Worm (Caenorhabditis elegans): ENCODE measurements around the gene clc-21.
"Not testable (repeated sequence)": the region's sequence is repeated elsewhere in the genome, so short reads cannot be mapped to it uniquely, and the experiment has no call there.

Gene clc-21

DNA sequence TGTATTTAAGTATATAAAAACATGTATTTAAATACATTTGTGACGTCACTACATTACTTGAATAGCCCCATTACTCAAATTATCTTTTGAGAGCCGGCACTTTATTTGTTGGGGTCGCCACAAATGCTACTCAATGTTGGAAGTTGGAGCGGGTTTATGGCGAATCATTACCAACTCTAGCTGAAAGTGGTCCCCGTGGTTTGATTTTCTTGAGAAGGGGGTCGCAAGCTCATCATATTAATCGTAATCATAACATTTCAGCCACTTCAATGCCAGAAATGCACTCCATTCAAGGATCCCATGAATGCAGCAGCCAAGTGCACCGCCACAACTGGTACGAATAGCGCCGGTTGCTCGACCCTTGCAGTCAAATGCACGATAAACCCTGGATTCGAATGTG lies 47.3 kb downstream of the clc-21 start, which contains the start of gene F20E11.7:
Gene F20E11.7, plus strand, starts transcription at position 301 of the 400 bp plus-strand sequence.
- not testable (repeated sequence) for TF ChIP-seq ham-2 (GFP tag; optimal IDR thresholded peaks at IDR 0.05); ceh-83 (GFP tag; optimal IDR thresholded peaks at IDR 0.05); lin-13 (tag; optimal IDR thresholded peaks at IDR 0.05)

ce11 chrV:17466751-17467150 lies 49.8 kb downstream of the clc-21 start, which contains the start of gene srw-72:
Gene srw-72, plus strand, starts transcription at chrV:17467051.
- TF ChIP-seq sem-2 (GFP tag; optimal IDR thresholded peaks at IDR 0.05) = no peak

ce11 chrV:17467881-17468280 lies 50.9 kb downstream of the clc-21 start:
- no peak for TF ChIP-seq ceh-43 (GFP tag; optimal IDR thresholded peaks at IDR 0.05)
- no peak for TF ChIP-seq nhr-237 (tag; optimal IDR thresholded peaks at IDR 0.05)
- no peak for TF ChIP-seq ztf-11 (tag; optimal IDR thresholded peaks at IDR 0.05)
- TF ChIP-seq sem-2 (GFP tag; optimal IDR thresholded peaks at IDR 0.05) = no peak
- TF ChIP-seq drap-1 (GFP tag; optimal IDR thresholded peaks at IDR 0.05) = no peak
